Worm (Caenorhabditis elegans) whole organism, L1 larva: ENCODE measurements around the gene lgc-56.

ENCODE experiments used
- C16A3.4 ChIP-seq: fragments of 150-350 bp; optimal IDR thresholded peaks from 2 replicates; lab custom pipeline; 2014; ENCODE audit warnings: missing biosample characterization, missing genetic modification characterization
- C34B4.2 ChIP-seq: sonication (generic microtip); optimal IDR thresholded peaks from 2 replicates; lab custom pipeline; 2017; ENCODE audit warnings: mild to moderate bottlenecking, missing genetic modification characterization, missing compliant biosample characterization
- F16B12.6 ChIP-seq: fragments of 150-350 bp; optimal IDR thresholded peaks from 2 replicates; lab custom pipeline; 2014; ENCODE audit warnings: missing biosample characterization, missing genetic modification characterization
- alr-1 ChIP-seq: fragments of 200-800 bp; sonication (Bioruptor generic); optimal IDR thresholded peaks from 2 replicates; lab custom pipeline; 2018; ENCODE audit warnings: borderline replicate concordance, mild to moderate bottlenecking, missing genetic modification characterization, missing compliant biosample characterization
- ama-1 ChIP-seq: fragments of 150-350 bp; optimal IDR thresholded peaks from 2 replicates; lab custom pipeline; 2014
- ceh-8 ChIP-seq: fragments of 200-800 bp; sonication (Bioruptor generic); optimal IDR thresholded peaks from 2 replicates; lab custom pipeline; 2018; ENCODE audit warnings: mild to moderate bottlenecking, missing genetic modification characterization, moderate library complexity, missing compliant biosample characterization
- ceh-88 ChIP-seq: fragments of 200-800 bp; sonication (Bioruptor generic); IDR thresholded peaks from 2 replicates; pipeline ENCODE4 v1.3.6; 2022; ENCODE audit warnings: missing genetic modification characterization, missing compliant biosample characterization
- ceh-90 ChIP-seq: sonication (generic microtip); optimal IDR thresholded peaks from 2 replicates; lab custom pipeline; 2016; ENCODE audit warnings: missing genetic modification characterization, missing compliant biosample characterization
- dpl-1 ChIP-seq, 3 experiments: fragments of 150-350 bp in 2 of 3; sonication (generic microtip) in 1 of 3; optimal IDR thresholded peaks; 2 replicates each; lab custom pipeline; 2014 to 2017; ENCODE audit warnings: missing biosample characterization in 3 of 3, missing genetic modification characterization in 3 of 3, missing genetic modification reagents in 3 of 3
- dsc-1 ChIP-seq: sonication (generic microtip); optimal IDR thresholded peaks from 2 replicates; lab custom pipeline; 2016; ENCODE audit warnings: mild to moderate bottlenecking, missing genetic modification characterization, missing compliant biosample characterization
- egl-27 ChIP-seq, 2 experiments: fragments of 150-350 bp in 1 of 2; sonication (generic microtip); optimal IDR thresholded peaks; 3 replicates each; lab custom pipeline; 2017 to 2018; ENCODE audit warnings: missing biosample characterization in 2 of 2, missing genetic modification characterization in 2 of 2, missing genetic modification reagents in 2 of 2
- elt-3 ChIP-seq, 6 experiments: fragments of 150-350 bp in 1 of 6; sonication (generic microtip); optimal IDR thresholded peaks; 2 replicates each; lab custom pipeline; 2017 to 2018; ENCODE audit warnings: missing biosample characterization in 6 of 6, missing genetic modification characterization in 6 of 6, inconsistent platforms in 1 of 6
- ets-5 ChIP-seq: fragments of 200-800 bp; sonication (Bioruptor generic); IDR thresholded peaks from 2 replicates; pipeline ENCODE4 v1.3.6; 2022; ENCODE audit warnings: missing genetic modification characterization, missing compliant biosample characterization
- fkh-10 ChIP-seq: sonication (generic microtip); optimal IDR thresholded peaks from 2 replicates; lab custom pipeline; 2017; ENCODE audit warnings: missing biosample characterization, missing genetic modification reagents, missing genetic modification characterization
- fos-1 ChIP-seq: fragments of 150-350 bp; optimal IDR thresholded peaks from 2 replicates; lab custom pipeline; 2014; ENCODE audit warnings: missing biosample characterization, missing genetic modification characterization
- hpl-2 ChIP-seq: fragments of 150-350 bp; optimal IDR thresholded peaks from 2 replicates; lab custom pipeline; 2014; ENCODE audit warnings: missing biosample characterization, missing genetic modification reagents, missing genetic modification characterization
- isw-1 ChIP-seq: fragments of 200-800 bp; sonication (Bioruptor generic); IDR thresholded peaks from 2 replicates; pipeline ENCODE4 v1.3.6; 2022; ENCODE audit warnings: missing genetic modification characterization, missing compliant biosample characterization
- jun-1 ChIP-seq: fragments of 150-350 bp; optimal IDR thresholded peaks from 2 replicates; lab custom pipeline; 2014; ENCODE audit warnings: missing biosample characterization, missing genetic modification reagents, missing genetic modification characterization
- lin-35 ChIP-seq, 2 experiments: fragments of 150-350 bp; optimal IDR thresholded peaks; 2 replicates each; lab custom pipeline; 2014; ENCODE audit warnings: missing biosample characterization in 2 of 2, missing genetic modification characterization in 2 of 2, missing genetic modification reagents in 2 of 2
- lin-39 ChIP-seq: fragments of 150-350 bp; optimal IDR thresholded peaks from 2 replicates; lab custom pipeline; 2014; ENCODE audit warnings: missing biosample characterization, missing genetic modification reagents, missing genetic modification characterization
- mab-9 ChIP-seq: fragments of 200-800 bp; sonication (Bioruptor generic); IDR thresholded peaks from 2 replicates; pipeline ENCODE4 v1.3.6; 2022; ENCODE audit warnings: missing genetic modification reagents, missing genetic modification characterization, missing compliant biosample characterization
- mdl-1 ChIP-seq, 2 experiments: fragments of 150-350 bp; optimal IDR thresholded peaks; 2 replicates each; lab custom pipeline; 2014 to 2017; ENCODE audit warnings: missing biosample characterization in 2 of 2, missing genetic modification characterization in 2 of 2, inconsistent platforms in 1 of 2
- mef-2 ChIP-seq: fragments of 150-350 bp; optimal IDR thresholded peaks from 2 replicates; lab custom pipeline; 2014; ENCODE audit warnings: missing biosample characterization, missing genetic modification characterization
- mep-1 ChIP-seq: fragments of 150-350 bp; optimal IDR thresholded peaks from 2 replicates; lab custom pipeline; 2014; ENCODE audit warnings: missing biosample characterization, missing genetic modification characterization
- nhr-11 ChIP-seq: fragments of 150-350 bp; optimal IDR thresholded peaks from 2 replicates; lab custom pipeline; 2014; ENCODE audit warnings: missing biosample characterization, missing genetic modification characterization
- nhr-19 ChIP-seq: fragments of 200-800 bp; sonication (Bioruptor generic); conservative IDR thresholded peaks from 2 replicates; pipeline ENCODE4 v1.3.6; 2022; ENCODE audit warnings: missing genetic modification characterization, missing compliant biosample characterization
- nhr-85 ChIP-seq: sonication (generic microtip); peaks from one replicate; lab custom pipeline; 2016; ENCODE audit warnings: missing genetic modification characterization, inconsistent platforms, missing compliant biosample characterization
- nhr-90 ChIP-seq: sonication (generic microtip); optimal IDR thresholded peaks from 2 replicates; lab custom pipeline; 2016; ENCODE audit warnings: mild to moderate bottlenecking, missing genetic modification characterization, missing compliant biosample characterization; ENCODE audit not compliant: poor library complexity
- pag-3 ChIP-seq: sonication (generic microtip); optimal IDR thresholded peaks from 2 replicates; lab custom pipeline; 2017; ENCODE audit warnings: missing genetic modification characterization, mild to moderate bottlenecking, missing compliant biosample characterization, antibody characterized with exemption, borderline replicate concordance; ENCODE audit not compliant: insufficient read depth
- sptf-1 ChIP-seq: fragments of 150-350 bp; optimal IDR thresholded peaks from 2 replicates; lab custom pipeline; 2014; ENCODE audit warnings: missing biosample characterization, missing genetic modification characterization
- sup-37 ChIP-seq: fragments of 200-800 bp; sonication (Bioruptor generic); optimal IDR thresholded peaks from 2 replicates; lab custom pipeline; 2018; ENCODE audit warnings: mild to moderate bottlenecking, missing genetic modification characterization, missing compliant biosample characterization
- swsn-7 ChIP-seq: sonication (generic microtip); optimal IDR thresholded peaks from 2 replicates; lab custom pipeline; 2016; ENCODE audit warnings: missing genetic modification characterization, missing compliant biosample characterization
- tlp-1 ChIP-seq: fragments of 150-350 bp; optimal IDR thresholded peaks from 2 replicates; lab custom pipeline; 2014; ENCODE audit warnings: missing biosample characterization, missing genetic modification characterization
- unc-98 ChIP-seq: fragments of 200-800 bp; sonication (Bioruptor generic); IDR thresholded peaks from 2 replicates; pipeline ENCODE4 v1.3.6; 2022; ENCODE audit warnings: missing genetic modification characterization, missing compliant biosample characterization
- xbp-1 ChIP-seq: sonication (generic microtip); optimal IDR thresholded peaks from 2 replicates; lab custom pipeline; 2016; ENCODE audit warnings: missing genetic modification characterization, missing compliant biosample characterization
- zip-4 ChIP-seq: fragments of 200-800 bp; sonication (Bioruptor generic); optimal IDR thresholded peaks from 2 replicates; lab custom pipeline; 2018; ENCODE audit warnings: mild to moderate bottlenecking, missing genetic modification characterization, moderate library complexity, missing compliant biosample characterization
- ztf-11 ChIP-seq, 2 experiments: sonication (generic microtip); optimal IDR thresholded peaks; 2 replicates each; lab custom pipeline; 2016 to 2017; ENCODE audit warnings: missing genetic modification characterization in 2 of 2, missing biosample characterization in 1 of 2, missing compliant biosample characterization in 1 of 2

The lgc-56 gene

ce11 chrII:5172451-5172850 lies 42.3 kb downstream of the lgc-56 start, which contains the start of gene C27D6.1:
Gene C27D6.1 (plus strand): TSS chrII:5172751.
- TF ChIP-seq ets-5 (GFP tag; lab: Robert Waterston, UW): no peak
- TF ChIP-seq mdl-1 (tag; optimal IDR thresholded peaks at IDR 0.05; lab: Kevin White, UChicago): no peak
- no peak for TF ChIP-seq lin-35 (GFP tag; optimal IDR thresholded peaks at IDR 0.05; lab: Kevin White, UChicago)
- no peak for TF ChIP-seq nhr-85 (tag; lab: Kevin White, UChicago)
- TF ChIP-seq sptf-1 (tag; lab: Kevin White, UChicago): no peak
- no peak for TF ChIP-seq tlp-1
- TF ChIP-seq sup-37 (GFP tag; lab: Kevin White, UChicago): no peak
- no peak for TF ChIP-seq F16B12.6 (tag; lab: Kevin White, UChicago)
- TF ChIP-seq swsn-7: no peak
- TF ChIP-seq jun-1 (tag; lab: Kevin White, UChicago): no peak
- TF ChIP-seq, all 84 proteins: peak for 0

ce11 chrII:5174370-5174769 lies 44.2 kb downstream of the lgc-56 start, which contains the start of gene C27D6.3:
Gene C27D6.3 (minus strand): TSS chrII:5174470.
- TF ChIP-seq ceh-90 (no peak), C16A3.4 (tag; lab: Kevin White, UChicago) (no peak), isw-1 (GFP tag; lab: Robert Waterston, UW) (no peak), elt-3 (tag; optimal IDR thresholded peaks at IDR 0.05; lab: Kevin White, UChicago) (no peak), ama-1 (lab: Kevin White, UChicago) (no peak), ceh-88 (GFP tag; lab: Robert Waterston, UW) (no peak), mab-9 (GFP tag; lab: Robert Waterston, UW) (no peak), dsc-1 (tag; lab: Kevin White, UChicago) (no peak), fos-1 (no peak), nhr-11 (tag; lab: Kevin White, UChicago) (no peak), alr-1 (no peak), pag-3 (tag; lab: Kevin White, UChicago) (no peak), nhr-90 (no peak), unc-98 (GFP tag; lab: Robert Waterston, UW) (no peak), nhr-19 (no peak), hpl-2 (GFP tag; lab: Kevin White, UChicago) (no peak), zip-4 (GFP tag; lab: Kevin White, UChicago) (no peak), tlp-1 (no peak), ets-5 (GFP tag; lab: Robert Waterston, UW) (no peak)

- TF ChIP-seq ceh-8 (GFP tag; lab: Kevin White, UChicago) (no peak), dpl-1 (GFP tag; optimal IDR thresholded peaks at IDR 0.05; lab: Kevin White, UChicago) (no peak), ztf-11 (tag; optimal IDR thresholded peaks at IDR 0.05; lab: Kevin White, UChicago) (no peak), fkh-10 (no peak), egl-27 (tag; optimal IDR thresholded peaks at IDR 0.05; lab: Kevin White, UChicago) (no peak)
Observed at ce11 chrII:5176934-5177333, 46.8 kb downstream of the lgc-56 start.

- TF ChIP-seq mep-1: no peak
- TF ChIP-seq xbp-1: no peak
- no peak for TF ChIP-seq C34B4.2 (tag; lab: Kevin White, UChicago)
- no peak for TF ChIP-seq mef-2 (tag; lab: Kevin White, UChicago)
- no peak for TF ChIP-seq lin-39 (tag; lab: Kevin White, UChicago)
Observed at ce11 chrII:5177902-5178301, 47.7 kb downstream of the lgc-56 start, which contains the start of gene C27D6.12. Gene C27D6.12 (minus strand): TSS chrII:5178002.
